Worm (Caenorhabditis elegans) whole organism, midembryonic: Measurements from ENCODE around the gene nhr-122.
"Not testable (repeated sequence)": the region's sequence is repeated elsewhere in the genome, so short reads cannot be mapped to it uniquely, and the experiment has no call there.

ENCODE experiments used
- cog-1 ChIP-seq: sonication (generic microtip); optimal IDR thresholded peaks from 2 replicates; lab custom pipeline; 2016; ENCODE audit warnings: missing genetic modification characterization, missing compliant biosample characterization
- flt-1 ChIP-seq: fragments of 200-800 bp; sonication (Bioruptor generic); IDR thresholded peaks from 2 replicates; pipeline ENCODE4 v1.3.6; 2022; ENCODE audit warnings: missing genetic modification characterization, missing compliant biosample characterization
- klf-2 ChIP-seq: fragments of 200-800 bp; sonication (Bioruptor generic); conservative IDR thresholded peaks from 2 replicates; pipeline ENCODE4 v1.3.6; 2022; ENCODE audit warnings: missing genetic modification reagents, missing genetic modification characterization, missing compliant biosample characterization
- ref-1 ChIP-seq: fragments of 200-800 bp; sonication (Bioruptor generic); conservative IDR thresholded peaks from 2 replicates; pipeline ENCODE4 v1.3.6; 2022; ENCODE audit warnings: missing genetic modification reagents, missing genetic modification characterization, missing compliant biosample characterization
- tab-1 ChIP-seq: fragments of 200-800 bp; sonication (Bioruptor generic); IDR thresholded peaks from 2 replicates; pipeline ENCODE4 v1.3.6; 2022; ENCODE audit warnings: missing genetic modification characterization, missing compliant biosample characterization
- ztf-29 ChIP-seq: fragments of 200-800 bp; sonication (Bioruptor generic); IDR thresholded peaks from 2 replicates; pipeline ENCODE4 v1.3.6; 2022; ENCODE audit warnings: missing genetic modification reagents, missing genetic modification characterization, missing compliant biosample characterization

- TF ChIP-seq cog-1 (tag; lab: Kevin White, UChicago); klf-2 (GFP tag; lab: Robert Waterston, UW); flt-1 (GFP tag; lab: Robert Waterston, UW); ref-1; ztf-29 (GFP tag; lab: Robert Waterston, UW); tab-1: not testable (repeated sequence)
These were observed 3.7 kb upstream of the nhr-122 start, which contains the start of gene dsl-3 for ce11 chrIV:1609973-1610372.
